Worm (Caenorhabditis elegans): Measurements from ENCODE around the gene col-115.

col-115 gene

ce11 chrIV:7982024-7982576 is 6.4 kb upstream of the col-115 start, which contains the start of gene arf-5 (continued):
- TF ChIP-seq xbp-1 (tag; optimal IDR thresholded peaks at IDR 0.05) (peak; percentile 42), irx-1 (tag; optimal IDR thresholded peaks at IDR 0.05) (no peak), blmp-1 (tag; optimal IDR thresholded peaks at IDR 0.05) (peak; percentile 53), ceh-82 (tag; optimal IDR thresholded peaks at IDR 0.05) (peak in 1 of 3 experiments; percentile 25), efl-3 (GFP tag; optimal IDR thresholded peaks at IDR 0.05) (no peak), elt-3 (tag; optimal IDR thresholded peaks at IDR 0.05) (peak in 1 of 6 experiments; percentile 3), nhr-71 (tag; optimal IDR thresholded peaks at IDR 0.05) (peak; percentile 20), ceh-90 (tag; optimal IDR thresholded peaks at IDR 0.05) (no peak), ztf-11 (tag; optimal IDR thresholded peaks at IDR 0.05) (no peak), alr-1 (tag; optimal IDR thresholded peaks at IDR 0.05; ENCODE audit: borderline replicate concordance) (no peak), nhr-19 (GFP tag; conservative IDR thresholded peaks at IDR 0.05) (no peak), zag-1 (tag; optimal IDR thresholded peaks at IDR 0.05) (no peak), nhr-84 (tag; optimal IDR thresholded peaks at IDR 0.05) (no peak), mdl-1 (tag; optimal IDR thresholded peaks at IDR 0.05) (peak in 1 of 2 experiments; percentile 57), nhr-47 (tag; optimal IDR thresholded peaks at IDR 0.05) (peak; percentile 1), lin-35 (GFP tag; optimal IDR thresholded peaks at IDR 0.05) (peak; percentile 36 to 51), hlh-4 (tag; optimal IDR thresholded peaks at IDR 0.05) (no peak), unc-62 (GFP tag; optimal IDR thresholded peaks at IDR 0.05) (no peak), lin-39 (tag; optimal IDR thresholded peaks at IDR 0.05) (no peak), nhr-12 (tag; optimal IDR thresholded peaks at IDR 0.05) (no peak), snu-23 (GFP tag; optimal IDR thresholded peaks at IDR 0.05) (peak; percentile 27), sox-4 (tag; optimal IDR thresholded peaks at IDR 0.05) (no peak), mef-2 (tag; optimal IDR thresholded peaks at IDR 0.05) (no peak), fos-1 (tag; optimal IDR thresholded peaks at IDR 0.05) (no peak), grh-1 (GFP tag; IDR thresholded peaks at IDR 0.05) (no peak), unc-130 (tag; optimal IDR thresholded peaks at IDR 0.05) (no peak), lin-14 (GFP tag; optimal IDR thresholded peaks at IDR 0.05) (peak; percentile 35), unc-98 (GFP tag; IDR thresholded peaks at IDR 0.05) (no peak), sup-37 (GFP tag; optimal IDR thresholded peaks at IDR 0.05) (no peak), unc-86 (tag; optimal IDR thresholded peaks at IDR 0.05) (no peak), mep-1 (tag; optimal IDR thresholded peaks at IDR 0.05) (no peak), efl-1 (optimal IDR thresholded peaks at IDR 0.05) (peak; percentile 27 to 32), efl-1 (GFP tag; optimal IDR thresholded peaks at IDR 0.05 in 1 of 2) (peak; percentile 32 to 37), hpl-2 (GFP tag; optimal IDR thresholded peaks at IDR 0.05) (no peak), lin-15B (tag; optimal IDR thresholded peaks at IDR 0.05) (no peak), pax-3 (tag; optimal IDR thresholded peaks at IDR 0.05) (no peak), ets-5 (GFP tag; IDR thresholded peaks at IDR 0.05) (no peak), lsy-2 (tag; optimal IDR thresholded peaks at IDR 0.05) (peak; percentile 34 to 55), hlh-17 (GFP tag; optimal IDR thresholded peaks at IDR 0.05; ENCODE audit: borderline replicate concordance) (no peak), nhr-76 (tag; optimal IDR thresholded peaks at IDR 0.05) (no peak), skn-1 (tag; optimal IDR thresholded peaks at IDR 0.05) (no peak)

- TF ChIP-seq nhr-85 (tag): peak; percentile 78
- TF ChIP-seq lin-14 (GFP tag; optimal IDR thresholded peaks at IDR 0.05): peak; percentile 17
- TF ChIP-seq lin-39 (tag; optimal IDR thresholded peaks at IDR 0.05): no peak
Measured at ce11 chrIV:7983021-7983420, 5.5 kb upstream of the col-115 start.
